Worm (Caenorhabditis elegans) whole organism, L1 larva: ENCODE results near the gene unc-105.
A peak's percentile ranks its signal among the peaks of the same experiment; 100 is the strongest.

Experiments
- C04F5.9 ChIP-seq: sonication (generic microtip); optimal IDR thresholded peaks from 2 replicates; lab custom pipeline; 2016; ENCODE audit warnings: missing genetic modification characterization, missing compliant biosample characterization
- C16A3.4 ChIP-seq: fragments of 150-350 bp; optimal IDR thresholded peaks from 2 replicates; lab custom pipeline; 2014; ENCODE audit warnings: missing biosample characterization, missing genetic modification characterization
- C34B4.2 ChIP-seq: sonication (generic microtip); optimal IDR thresholded peaks from 2 replicates; lab custom pipeline; 2017; ENCODE audit warnings: mild to moderate bottlenecking, missing genetic modification characterization, missing compliant biosample characterization
- F16B12.6 ChIP-seq: fragments of 150-350 bp; optimal IDR thresholded peaks from 2 replicates; lab custom pipeline; 2014; ENCODE audit warnings: missing biosample characterization, missing genetic modification characterization
- Y116A8C.19 ChIP-seq: sonication (generic microtip); optimal IDR thresholded peaks from 2 replicates; lab custom pipeline; 2016; ENCODE audit warnings: missing compliant biosample characterization, missing genetic modification characterization, borderline replicate concordance
- aha-1 ChIP-seq: fragments of 150-350 bp; optimal IDR thresholded peaks from 2 replicates; lab custom pipeline; 2014; ENCODE audit warnings: missing biosample characterization, missing genetic modification characterization
- aly-2 ChIP-seq: fragments of 150-350 bp; optimal IDR thresholded peaks from 2 replicates; lab custom pipeline; 2014; ENCODE audit warnings: missing biosample characterization, missing genetic modification characterization
- ceh-63 ChIP-seq: fragments of 200-800 bp; sonication (Bioruptor generic); optimal IDR thresholded peaks from 2 replicates; lab custom pipeline; 2018; ENCODE audit warnings: mild to moderate bottlenecking, missing genetic modification characterization, missing compliant biosample characterization
- ceh-8 ChIP-seq: fragments of 200-800 bp; sonication (Bioruptor generic); optimal IDR thresholded peaks from 2 replicates; lab custom pipeline; 2018; ENCODE audit warnings: mild to moderate bottlenecking, missing genetic modification characterization, moderate library complexity, missing compliant biosample characterization
- ceh-88 ChIP-seq: fragments of 200-800 bp; sonication (Bioruptor generic); IDR thresholded peaks from 2 replicates; pipeline ENCODE4 v1.3.6; 2022; ENCODE audit warnings: missing genetic modification characterization, missing compliant biosample characterization
- ceh-90 ChIP-seq: sonication (generic microtip); optimal IDR thresholded peaks from 2 replicates; lab custom pipeline; 2016; ENCODE audit warnings: missing genetic modification characterization, missing compliant biosample characterization
- dsc-1 ChIP-seq: sonication (generic microtip); optimal IDR thresholded peaks from 2 replicates; lab custom pipeline; 2016; ENCODE audit warnings: mild to moderate bottlenecking, missing genetic modification characterization, missing compliant biosample characterization
- egl-27 ChIP-seq, 2 experiments: fragments of 150-350 bp in 1 of 2; sonication (generic microtip); optimal IDR thresholded peaks; 3 replicates each; lab custom pipeline; 2017 to 2018; ENCODE audit warnings: missing biosample characterization in 2 of 2, missing genetic modification characterization in 2 of 2, missing genetic modification reagents in 2 of 2
- fkh-10 ChIP-seq: sonication (generic microtip); optimal IDR thresholded peaks from 2 replicates; lab custom pipeline; 2017; ENCODE audit warnings: missing biosample characterization, missing genetic modification reagents, missing genetic modification characterization
- fkh-4 ChIP-seq: sonication (generic microtip); optimal IDR thresholded peaks from 2 replicates; lab custom pipeline; 2016; ENCODE audit warnings: missing compliant biosample characterization, missing genetic modification characterization, borderline replicate concordance
- grh-1 ChIP-seq: fragments of 200-800 bp; sonication (Bioruptor generic); IDR thresholded peaks from 2 replicates; pipeline ENCODE4 v1.3.6; 2022; ENCODE audit warnings: missing genetic modification reagents, missing genetic modification characterization, missing compliant biosample characterization
- hlh-17 ChIP-seq: fragments of 200-800 bp; sonication (Bioruptor generic); optimal IDR thresholded peaks from 2 replicates; lab custom pipeline; 2018; ENCODE audit warnings: missing genetic modification characterization, mild to moderate bottlenecking, missing compliant biosample characterization, moderate library complexity, borderline replicate concordance
- hlh-4 ChIP-seq: sonication (generic microtip); optimal IDR thresholded peaks from 2 replicates; lab custom pipeline; 2016; ENCODE audit warnings: mild to moderate bottlenecking, missing genetic modification characterization, missing compliant biosample characterization
- hpl-2 ChIP-seq: fragments of 150-350 bp; optimal IDR thresholded peaks from 2 replicates; lab custom pipeline; 2014; ENCODE audit warnings: missing biosample characterization, missing genetic modification reagents, missing genetic modification characterization
- isw-1 ChIP-seq: fragments of 200-800 bp; sonication (Bioruptor generic); IDR thresholded peaks from 2 replicates; pipeline ENCODE4 v1.3.6; 2022; ENCODE audit warnings: missing genetic modification characterization, missing compliant biosample characterization
- jun-1 ChIP-seq: fragments of 150-350 bp; optimal IDR thresholded peaks from 2 replicates; lab custom pipeline; 2014; ENCODE audit warnings: missing biosample characterization, missing genetic modification reagents, missing genetic modification characterization
- lin-14 ChIP-seq: fragments of 200-800 bp; sonication (Bioruptor generic); optimal IDR thresholded peaks from 2 replicates; lab custom pipeline; 2018; ENCODE audit warnings: mild to moderate bottlenecking, missing genetic modification characterization, moderate library complexity, missing compliant biosample characterization
- lin-15B ChIP-seq: fragments of 150-350 bp; sonication (generic microtip); optimal IDR thresholded peaks from 3 replicates; lab custom pipeline; 2014; ENCODE audit warnings: missing biosample characterization, missing genetic modification characterization
- lin-35 ChIP-seq, 2 experiments: fragments of 150-350 bp; optimal IDR thresholded peaks; 2 replicates each; lab custom pipeline; 2014; ENCODE audit warnings: missing biosample characterization in 2 of 2, missing genetic modification characterization in 2 of 2, missing genetic modification reagents in 2 of 2
- lin-39 ChIP-seq: fragments of 150-350 bp; optimal IDR thresholded peaks from 2 replicates; lab custom pipeline; 2014; ENCODE audit warnings: missing biosample characterization, missing genetic modification reagents, missing genetic modification characterization
- lir-3 ChIP-seq: sonication (generic microtip); optimal IDR thresholded peaks from 2 replicates; lab custom pipeline; 2016; ENCODE audit warnings: mild to moderate bottlenecking, missing genetic modification characterization, moderate library complexity, missing compliant biosample characterization; ENCODE audit not compliant: poor library complexity
- mab-9 ChIP-seq: fragments of 200-800 bp; sonication (Bioruptor generic); IDR thresholded peaks from 2 replicates; pipeline ENCODE4 v1.3.6; 2022; ENCODE audit warnings: missing genetic modification reagents, missing genetic modification characterization, missing compliant biosample characterization
- mdl-1 ChIP-seq, 2 experiments: fragments of 150-350 bp; optimal IDR thresholded peaks; 2 replicates each; lab custom pipeline; 2014 to 2017; ENCODE audit warnings: missing biosample characterization in 2 of 2, missing genetic modification characterization in 2 of 2, inconsistent platforms in 1 of 2
- mef-2 ChIP-seq: fragments of 150-350 bp; optimal IDR thresholded peaks from 2 replicates; lab custom pipeline; 2014; ENCODE audit warnings: missing biosample characterization, missing genetic modification characterization
- mep-1 ChIP-seq: fragments of 150-350 bp; optimal IDR thresholded peaks from 2 replicates; lab custom pipeline; 2014; ENCODE audit warnings: missing biosample characterization, missing genetic modification characterization
- nhr-12 ChIP-seq: sonication (generic microtip); optimal IDR thresholded peaks from 2 replicates; lab custom pipeline; 2017; ENCODE audit warnings: missing biosample characterization, missing genetic modification characterization
- nhr-19 ChIP-seq: fragments of 200-800 bp; sonication (Bioruptor generic); conservative IDR thresholded peaks from 2 replicates; pipeline ENCODE4 v1.3.6; 2022; ENCODE audit warnings: missing genetic modification characterization, missing compliant biosample characterization
- nhr-20 ChIP-seq: sonication (generic microtip); optimal IDR thresholded peaks from 2 replicates; lab custom pipeline; 2016; ENCODE audit warnings: mild to moderate bottlenecking, missing genetic modification characterization, missing compliant biosample characterization
- nhr-28 ChIP-seq: fragments of 150-350 bp; optimal IDR thresholded peaks from 2 replicates; lab custom pipeline; 2014; ENCODE audit warnings: missing biosample characterization, missing genetic modification characterization
- nhr-47 ChIP-seq: sonication (generic microtip); optimal IDR thresholded peaks from 2 replicates; lab custom pipeline; 2016; ENCODE audit warnings: mild to moderate bottlenecking, missing genetic modification characterization, moderate library complexity, missing compliant biosample characterization
- nhr-71 ChIP-seq: sonication (generic microtip); optimal IDR thresholded peaks from 2 replicates; lab custom pipeline; 2016; ENCODE audit warnings: mild to moderate bottlenecking, missing genetic modification characterization, moderate library complexity, missing compliant biosample characterization
- pag-3 ChIP-seq: sonication (generic microtip); optimal IDR thresholded peaks from 2 replicates; lab custom pipeline; 2017; ENCODE audit warnings: missing genetic modification characterization, mild to moderate bottlenecking, missing compliant biosample characterization, antibody characterized with exemption, borderline replicate concordance; ENCODE audit not compliant: insufficient read depth
- pax-3 ChIP-seq: fragments of 200-800 bp; sonication (Bioruptor generic); optimal IDR thresholded peaks from 2 replicates; lab custom pipeline; 2018; ENCODE audit warnings: mild to moderate bottlenecking, missing genetic modification characterization, moderate library complexity, missing compliant biosample characterization
- pqm-1 ChIP-seq: sonication (generic microtip); optimal IDR thresholded peaks from 3 replicates; lab custom pipeline; 2017; ENCODE audit warnings: missing biosample characterization, missing genetic modification characterization
- snpc-4 ChIP-seq: fragments of 150-350 bp; optimal IDR thresholded peaks from 2 replicates; lab custom pipeline; 2014; ENCODE audit warnings: missing biosample characterization, missing genetic modification characterization
- snu-23 ChIP-seq: sonication (generic microtip); optimal IDR thresholded peaks from 2 replicates; lab custom pipeline; 2016; ENCODE audit warnings: missing genetic modification characterization, missing compliant biosample characterization
- sox-4 ChIP-seq: sonication (generic microtip); optimal IDR thresholded peaks from 2 replicates; lab custom pipeline; 2016; ENCODE audit warnings: missing genetic modification characterization, missing compliant biosample characterization
- sptf-1 ChIP-seq: fragments of 150-350 bp; optimal IDR thresholded peaks from 2 replicates; lab custom pipeline; 2014; ENCODE audit warnings: missing biosample characterization, missing genetic modification characterization
- sup-37 ChIP-seq: fragments of 200-800 bp; sonication (Bioruptor generic); optimal IDR thresholded peaks from 2 replicates; lab custom pipeline; 2018; ENCODE audit warnings: mild to moderate bottlenecking, missing genetic modification characterization, missing compliant biosample characterization
- swsn-7 ChIP-seq: sonication (generic microtip); optimal IDR thresholded peaks from 2 replicates; lab custom pipeline; 2016; ENCODE audit warnings: missing genetic modification characterization, missing compliant biosample characterization
- tbx-2 ChIP-seq: sonication (generic microtip); optimal IDR thresholded peaks from 2 replicates; lab custom pipeline; 2016; ENCODE audit warnings: missing genetic modification characterization, missing compliant biosample characterization
- unc-62 ChIP-seq: fragments of 150-350 bp; optimal IDR thresholded peaks from 2 replicates; lab custom pipeline; 2014; ENCODE audit warnings: missing biosample characterization, missing genetic modification reagents, missing genetic modification characterization
- unc-86 ChIP-seq: sonication (generic microtip); optimal IDR thresholded peaks from 2 replicates; lab custom pipeline; 2016; ENCODE audit warnings: missing genetic modification characterization, missing compliant biosample characterization
- unc-98 ChIP-seq: fragments of 200-800 bp; sonication (Bioruptor generic); IDR thresholded peaks from 2 replicates; pipeline ENCODE4 v1.3.6; 2022; ENCODE audit warnings: missing genetic modification characterization, missing compliant biosample characterization
- xbp-1 ChIP-seq: sonication (generic microtip); optimal IDR thresholded peaks from 2 replicates; lab custom pipeline; 2016; ENCODE audit warnings: missing genetic modification characterization, missing compliant biosample characterization
- zip-4 ChIP-seq: fragments of 200-800 bp; sonication (Bioruptor generic); optimal IDR thresholded peaks from 2 replicates; lab custom pipeline; 2018; ENCODE audit warnings: mild to moderate bottlenecking, missing genetic modification characterization, moderate library complexity, missing compliant biosample characterization
- ztf-11 ChIP-seq, 2 experiments: sonication (generic microtip); optimal IDR thresholded peaks; 2 replicates each; lab custom pipeline; 2016 to 2017; ENCODE audit warnings: missing genetic modification characterization in 2 of 2, missing biosample characterization in 1 of 2, missing compliant biosample characterization in 1 of 2
- ztf-4 ChIP-seq: fragments of 150-350 bp; optimal IDR thresholded peaks from 2 replicates; lab custom pipeline; 2014; ENCODE audit warnings: missing biosample characterization, missing genetic modification characterization

unc-105 gene

DNA sequence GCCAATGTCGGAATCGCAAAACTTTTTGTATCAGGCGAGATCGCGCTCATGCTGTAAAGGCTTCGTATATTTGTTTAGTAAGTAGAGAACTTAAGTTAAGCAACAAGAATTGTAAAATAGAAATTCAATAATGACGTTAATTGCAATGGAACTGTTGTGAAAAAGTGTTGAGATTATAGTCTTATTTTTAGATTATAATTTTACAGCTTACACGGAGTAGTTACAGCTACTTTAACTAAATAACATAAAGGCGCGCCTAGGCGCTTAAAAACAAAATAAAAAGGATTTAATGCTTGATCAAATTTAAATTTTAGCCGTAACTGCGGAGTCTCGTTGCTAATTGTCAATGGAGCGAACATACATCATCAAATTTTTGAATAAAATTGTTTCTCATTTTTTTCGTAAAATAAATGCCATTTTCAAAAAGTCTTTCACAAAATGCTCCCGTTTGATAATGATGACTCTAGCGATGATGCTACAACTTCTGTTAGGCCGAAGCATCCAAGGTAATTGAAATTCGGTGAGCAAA is 45.9 kb downstream of the unc-105 start, which contains the start of the genes emb-27 and rrf-3 (continued):
- TF ChIP-seq ztf-11 (tag; optimal IDR thresholded peaks at IDR 0.05; lab: Kevin White, UChicago) (no peak), C04F5.9 (tag; lab: Kevin White, UChicago) (peak; percentile 13), hlh-4 (tag; lab: Kevin White, UChicago) (no peak), mab-9 (GFP tag; lab: Robert Waterston, UW) (no peak), unc-62 (GFP tag; lab: Kevin White, UChicago) (no peak), dsc-1 (tag; lab: Kevin White, UChicago) (no peak), aha-1 (tag; lab: Kevin White, UChicago) (no peak), lin-39 (tag; lab: Kevin White, UChicago) (no peak), lin-15B (tag; lab: Kevin White, UChicago) (peak; percentile 84), fkh-4 (tag; lab: Kevin White, UChicago) (no peak), nhr-19 (no peak), swsn-7 (tag; lab: Kevin White, UChicago) (peak; percentile 14), sup-37 (GFP tag; lab: Kevin White, UChicago) (no peak), mep-1 (peak; percentile 84), nhr-20 (peak; percentile 15), lin-35 (GFP tag; optimal IDR thresholded peaks at IDR 0.05; lab: Kevin White, UChicago) (peak; percentile 75 to 83), jun-1 (tag; lab: Kevin White, UChicago) (no peak), C16A3.4 (peak; percentile 77), pqm-1 (no peak), grh-1 (GFP tag; lab: Robert Waterston, UW) (no peak), nhr-47 (tag; lab: Kevin White, UChicago) (peak; percentile 15), xbp-1 (tag; lab: Kevin White, UChicago) (peak; percentile 25), sptf-1 (tag; lab: Kevin White, UChicago) (no peak), zip-4 (GFP tag; lab: Kevin White, UChicago) (no peak), sox-4 (no peak), lir-3 (no peak), pag-3 (tag; lab: Kevin White, UChicago) (no peak), mdl-1 (tag; optimal IDR thresholded peaks at IDR 0.05; lab: Kevin White, UChicago) (no peak), unc-86 (no peak), isw-1 (GFP tag; lab: Robert Waterston, UW) (no peak), ceh-88 (GFP tag; lab: Robert Waterston, UW) (no peak), egl-27 (tag; optimal IDR thresholded peaks at IDR 0.05; lab: Kevin White, UChicago) (no peak), mef-2 (no peak), hlh-17 (GFP tag; lab: Kevin White, UChicago) (no peak), nhr-71 (tag; lab: Kevin White, UChicago) (no peak), Y116A8C.19 (no peak), ceh-8 (GFP tag; lab: Kevin White, UChicago) (no peak), snu-23 (GFP tag; lab: Kevin White, UChicago) (peak; percentile 56), fkh-10 (GFP tag; lab: Kevin White, UChicago) (no peak), ceh-90 (tag; lab: Kevin White, UChicago) (no peak), hpl-2 (GFP tag; lab: Kevin White, UChicago) (no peak), nhr-28 (no peak), pax-3 (no peak), nhr-12 (tag; lab: Kevin White, UChicago) (no peak), ztf-4 (tag; lab: Kevin White, UChicago) (no peak), F16B12.6 (tag; lab: Kevin White, UChicago) (peak; percentile 42), lin-14 (peak; percentile 64), snpc-4 (tag; lab: Kevin White, UChicago) (no peak), tbx-2 (tag; lab: Kevin White, UChicago) (no peak), C34B4.2 (tag; lab: Kevin White, UChicago) (no peak), ceh-63 (no peak), unc-98 (GFP tag; lab: Robert Waterston, UW) (no peak), aly-2 (tag; lab: Kevin White, UChicago) (no peak)
